Fruit fly (Drosophila melanogaster) Kc167 (cell line): ENCODE data around the gene CG17362.

Experiments used
- h ChIP-seq: fragments of >200 bp; optimal IDR thresholded peaks from 3 replicates; lab custom pipeline; 2018; ENCODE audit warnings: missing external identifiers
- insv ChIP-seq: fragments of >200 bp; optimal IDR thresholded peaks from 3 replicates; lab custom pipeline; 2018; ENCODE audit warnings: missing external identifiers

dm6 chr3L:14028485-14029384, 42.3 kb downstream of the CG17362 start, which contains the start of gene Ptip:
- TF ChIP-seq h (no peak), insv (lab: Kevin White, UChicago) (no peak)
